Fruit fly (Drosophila melanogaster) whole organism: ENCODE data around the gene inaF-A.

Experiments
- CG8478 ChIP-seq: fragments of >200 bp; optimal IDR thresholded peaks from 2 replicates; lab custom pipeline; 2018; ENCODE audit warnings: inconsistent platforms
- Dll ChIP-seq: fragments of >200 bp; optimal IDR thresholded peaks from 2 replicates; lab custom pipeline; 2017
- EcR ChIP-seq, 2 experiments: fragments of >200 bp; optimal IDR thresholded peaks; 2 replicates each; lab custom pipeline; 2017; ENCODE audit warnings: missing biosample characterization in 2 of 2, missing genetic modification characterization in 2 of 2, missing genetic modification reagents in 2 of 2
- pan ChIP-seq: fragments of >200 bp; optimal IDR thresholded peaks from 2 replicates; lab custom pipeline; 2017
- psq ChIP-seq: fragments of >200 bp; optimal IDR thresholded peaks from 2 replicates; lab custom pipeline; 2017
- usp ChIP-seq: fragments of >200 bp; optimal IDR thresholded peaks from 2 replicates; lab custom pipeline; 2017; ENCODE audit warnings: missing biosample characterization, missing genetic modification characterization, mixed read lengths

dm6 chrX:11684462-11684861 is 49.2 kb downstream of the inaF-A start:
- TF ChIP-seq usp (GFP tag; lab: Kevin White, UChicago) (no peak), EcR (GFP tag; optimal IDR thresholded peaks at IDR 0.05; lab: Kevin White, UChicago) (no peak), CG8478 (lab: Kevin White, UChicago) (no peak), psq (lab: Kevin White, UChicago) (no peak), pan (lab: Kevin White, UChicago) (no peak), Dll (lab: Kevin White, UChicago) (no peak)
